Worm (Caenorhabditis elegans): Measurements from ENCODE around the gene cka-2.

DNA sequence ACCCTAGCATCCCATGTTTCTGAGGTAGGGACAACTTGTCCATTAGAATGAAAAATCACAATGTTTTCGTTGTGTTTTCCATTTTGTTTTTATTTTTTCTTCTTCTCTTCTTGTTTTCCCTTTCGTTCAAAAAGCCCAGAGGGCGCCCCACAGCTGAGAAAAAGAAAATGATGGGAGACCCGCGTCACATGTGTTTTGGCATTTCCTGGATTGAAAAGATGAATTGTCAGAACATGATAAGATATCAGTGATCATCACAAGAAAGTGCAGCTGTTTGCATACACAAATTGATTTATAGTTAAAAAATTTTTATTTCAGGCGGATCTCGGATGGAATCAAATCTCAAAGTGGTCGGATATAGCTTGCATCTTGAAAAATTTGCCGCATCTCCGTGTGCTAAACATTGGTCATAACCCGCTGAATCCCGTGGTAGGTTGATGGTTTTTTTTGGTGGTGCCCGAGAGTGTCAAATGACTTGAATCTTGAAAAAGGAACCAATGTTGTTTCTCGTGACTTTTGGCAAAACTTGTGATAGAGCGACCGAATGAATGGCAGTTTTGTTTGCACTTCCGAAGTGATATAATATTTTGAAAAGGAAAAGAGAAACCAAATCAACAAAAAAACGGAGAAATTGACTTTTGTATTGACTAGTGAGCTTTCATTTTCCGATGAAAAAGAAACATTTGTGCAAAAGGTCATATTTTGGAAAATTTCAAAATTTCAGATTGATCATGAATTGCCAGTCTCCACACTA, 19.6 kb upstream of the cka-2 start:
- no peak for TF ChIP-seq egl-27 (tag; optimal IDR thresholded peaks at IDR 0.05)
- TF ChIP-seq nhr-28 (tag; optimal IDR thresholded peaks at IDR 0.05) = no peak
- no peak for TF ChIP-seq unc-39 (tag; optimal IDR thresholded peaks at IDR 0.05)
- TF ChIP-seq lsy-12 (tag; optimal IDR thresholded peaks at IDR 0.05) = no peak
- TF ChIP-seq fkh-10 (GFP tag; optimal IDR thresholded peaks at IDR 0.05) = no peak
